Fruit fly (Drosophila melanogaster): Measurements from ENCODE around the gene CG6006.

DNA sequence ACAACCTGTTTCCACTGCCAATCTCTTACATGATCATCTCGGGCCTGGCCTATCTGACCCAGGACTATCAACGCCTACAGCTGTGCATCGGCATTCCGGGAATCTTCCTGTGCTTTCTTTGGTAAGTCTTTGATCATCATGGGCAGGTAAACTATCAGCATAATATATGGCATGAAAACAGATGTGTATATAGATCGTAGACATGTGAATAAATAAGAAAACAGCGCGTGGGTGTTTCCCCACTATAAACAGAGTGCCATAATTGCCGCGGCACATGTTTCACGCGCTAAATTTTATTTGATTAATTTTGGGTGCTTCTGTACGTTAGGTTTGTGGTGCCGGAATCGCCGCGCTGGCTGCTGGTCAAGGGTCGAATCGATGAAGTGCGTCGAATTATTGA lies 13.3 kb downstream of the CG6006 start:
- no peak for TF ChIP-seq svp (GFP tag)
- no peak for TF ChIP-seq Eip75B (GFP tag; optimal IDR thresholded peaks at IDR 0.05)
- TF ChIP-seq CG11902 (GFP tag; optimal IDR thresholded peaks at IDR 0.05) = no peak
- no peak for TF ChIP-seq CG16779 (tag; optimal IDR thresholded peaks at IDR 0.05)
- no peak for TF ChIP-seq net (GFP tag; optimal IDR thresholded peaks at IDR 0.05)
- TF ChIP-seq CG4318 (GFP tag; optimal IDR thresholded peaks at IDR 0.05) = no peak
- TF ChIP-seq fkh (GFP tag; optimal IDR thresholded peaks at IDR 0.05) = no peak
- no peak for TF ChIP-seq Sox15 (GFP tag; optimal IDR thresholded peaks at IDR 0.05)
- TF ChIP-seq CG34406 (GFP tag; optimal IDR thresholded peaks at IDR 0.05) = no peak
